Fruit fly (Drosophila melanogaster): ENCODE results near the gene CG15743.

CG15743 gene

dm6 chrX:13307189-13307588, 21.7 kb downstream of the CG15743 start (continued):
- TF ChIP-seq dac (GFP tag; optimal IDR thresholded peaks at IDR 0.05) (no peak), CG8319 (GFP tag; optimal IDR thresholded peaks at IDR 0.05) (peak; percentile 1), spab (GFP tag; optimal IDR thresholded peaks at IDR 0.05) (no peak), CG7368 (GFP tag; optimal IDR thresholded peaks at IDR 0.05) (no peak), Ets96B (tag; optimal IDR thresholded peaks at IDR 0.05) (no peak), CG6276 (GFP tag; optimal IDR thresholded peaks at IDR 0.05) (no peak), net (GFP tag; optimal IDR thresholded peaks at IDR 0.05) (peak; percentile 28), CG6163 (GFP tag; IDR thresholded peaks at IDR 0.05) (peak; percentile 33; the same call in 1 of the 3 replicates), CG16779 (tag; optimal IDR thresholded peaks at IDR 0.05) (no peak), CG11762 (GFP tag; optimal IDR thresholded peaks at IDR 0.05; ENCODE audit: insufficient read depth) (peak; percentile 9), CG3919 (GFP tag; optimal IDR thresholded peaks at IDR 0.05) (peak; percentile 35), CG6792 (GFP tag; optimal IDR thresholded peaks at IDR 0.05) (peak; percentile 56), CG8119 (GFP tag; IDR thresholded peaks at IDR 0.05) (peak; percentile 40; the same call in 1 of the 3 replicates), fd59A (GFP tag; optimal IDR thresholded peaks at IDR 0.05) (no peak), CG10631 (GFP tag; optimal IDR thresholded peaks at IDR 0.05) (peak; percentile 47), achi (GFP tag; optimal IDR thresholded peaks at IDR 0.05) (peak; percentile 44), CG6854 (GFP tag; optimal IDR thresholded peaks at IDR 0.05) (no peak), salr (GFP tag; optimal IDR thresholded peaks at IDR 0.05) (peak in 1 of 2 experiments; percentile 2), Smox (GFP tag; optimal IDR thresholded peaks at IDR 0.05) (peak; percentile 61), Eip75B (GFP tag; optimal IDR thresholded peaks at IDR 0.05) (peak; percentile 38), cyc (GFP tag; optimal IDR thresholded peaks at IDR 0.05) (peak; percentile 8), CG3032 (tag; optimal IDR thresholded peaks at IDR 0.05) (peak; percentile 12), eg (GFP tag; IDR thresholded peaks at IDR 0.05) (no peak), CG6808 (GFP tag; optimal IDR thresholded peaks at IDR 0.05) (peak; percentile 1), CG10669 (GFP tag; optimal IDR thresholded peaks at IDR 0.05) (peak; percentile 2), Hr39 (GFP tag; optimal IDR thresholded peaks at IDR 0.05) (peak; percentile 37), CG8632 (GFP tag; optimal IDR thresholded peaks at IDR 0.05) (peak; percentile 58), dsx (GFP tag; optimal IDR thresholded peaks at IDR 0.05; ENCODE audit: poor library complexity, severe bottlenecking) (no peak), Sox14 (GFP tag; optimal IDR thresholded peaks at IDR 0.05) (peak; percentile 34), CG31627 (GFP tag; optimal IDR thresholded peaks at IDR 0.05) (peak; percentile 35), CG11902 (GFP tag; optimal IDR thresholded peaks at IDR 0.05) (no peak), CG9139 (GFP tag; optimal IDR thresholded peaks at IDR 0.05) (no peak)

- TF ChIP-seq CG6163 (GFP tag; IDR thresholded peaks at IDR 0.05): 0 out of 3 replicates have a peak, but pooled peaks have one; percentile 21
- peak; percentile 61 for TF ChIP-seq vri (GFP tag; optimal IDR thresholded peaks at IDR 0.05)
- no peak for TF ChIP-seq fd59A (GFP tag; optimal IDR thresholded peaks at IDR 0.05)
- no peak for TF ChIP-seq achi (GFP tag; optimal IDR thresholded peaks at IDR 0.05)
- no peak for TF ChIP-seq Eip75B (GFP tag; optimal IDR thresholded peaks at IDR 0.05)
- peak; percentile 59 for TF ChIP-seq svp (GFP tag)
- TF ChIP-seq topi (GFP tag; optimal IDR thresholded peaks at IDR 0.05): no peak
- TF ChIP-seq CG3919 (GFP tag; optimal IDR thresholded peaks at IDR 0.05): no peak
These were observed 25.3 kb downstream of the CG15743 start for dm6 chrX:13310764-13311163.

- peak; percentile 54 for TF ChIP-seq acj6 (GFP tag; optimal IDR thresholded peaks at IDR 0.05)
- TF ChIP-seq CG11762 (GFP tag; optimal IDR thresholded peaks at IDR 0.05; ENCODE audit: insufficient read depth): peak; percentile 12
- TF ChIP-seq Sox102F (GFP tag; optimal IDR thresholded peaks at IDR 0.05): peak; percentile 73
- peak; percentile 50 for TF ChIP-seq spab (GFP tag; optimal IDR thresholded peaks at IDR 0.05)
- TF ChIP-seq Smox (GFP tag; optimal IDR thresholded peaks at IDR 0.05): peak; percentile 66
- peak; percentile 33 for TF ChIP-seq CG8632 (GFP tag; optimal IDR thresholded peaks at IDR 0.05)
- peak; percentile 85 for TF ChIP-seq Eip78C (GFP tag)
- TF ChIP-seq CG6854 (GFP tag; optimal IDR thresholded peaks at IDR 0.05): peak; percentile 36
- peak; percentile 71 for TF ChIP-seq CG6163 (GFP tag; IDR thresholded peaks at IDR 0.05)
- peak; percentile 61 for TF ChIP-seq CG3919 (GFP tag; optimal IDR thresholded peaks at IDR 0.05)
- TF ChIP-seq cyc (GFP tag; optimal IDR thresholded peaks at IDR 0.05): peak; percentile 65
- no peak for TF ChIP-seq Hr38 (GFP tag; optimal IDR thresholded peaks at IDR 0.05)
- peak; percentile 51 for TF ChIP-seq achi (GFP tag; optimal IDR thresholded peaks at IDR 0.05)
- TF ChIP-seq ss (GFP tag; optimal IDR thresholded peaks at IDR 0.05): peak; percentile 64 to 65
- TF ChIP-seq CG32006 (GFP tag; optimal IDR thresholded peaks at IDR 0.05): peak; percentile 70
- peak; percentile 49 for TF ChIP-seq Ets21C (GFP tag; optimal IDR thresholded peaks at IDR 0.05)
- peak; percentile 41 for TF ChIP-seq Hr4 (GFP tag; optimal IDR thresholded peaks at IDR 0.05)
- peak; percentile 45 for TF ChIP-seq CG7368 (GFP tag; optimal IDR thresholded peaks at IDR 0.05)
- peak; percentile 28 for TF ChIP-seq vri (GFP tag; optimal IDR thresholded peaks at IDR 0.05)
- TF ChIP-seq CG10631 (GFP tag; optimal IDR thresholded peaks at IDR 0.05): peak; percentile 56
- peak; percentile 45 for TF ChIP-seq CG9139 (GFP tag; optimal IDR thresholded peaks at IDR 0.05)
- peak; percentile 60 for TF ChIP-seq Sox14 (GFP tag; optimal IDR thresholded peaks at IDR 0.05)
- TF ChIP-seq dac (GFP tag; optimal IDR thresholded peaks at IDR 0.05): no peak
- TF ChIP-seq CG11294 (GFP tag; IDR thresholded peaks at IDR 0.05): no peak
- peak; percentile 65 for TF ChIP-seq CG10669 (GFP tag; optimal IDR thresholded peaks at IDR 0.05)
- TF ChIP-seq pdm3 (GFP tag; optimal IDR thresholded peaks at IDR 0.05): peak; percentile 61
- TF ChIP-seq CG6792 (GFP tag; optimal IDR thresholded peaks at IDR 0.05): peak; percentile 55
- TF ChIP-seq CG3032 (tag; optimal IDR thresholded peaks at IDR 0.05): peak; percentile 67
- peak; percentile 46 for TF ChIP-seq CG6276 (GFP tag; optimal IDR thresholded peaks at IDR 0.05)
These were observed 26.7 kb downstream of the CG15743 start for dm6 chrX:13312200-13312599.

Measured in whole organism, prepupa.